Worm (Caenorhabditis elegans) whole organism, L4 larva: ENCODE data around the gene irld-9.

ENCODE experiments used
- D1046.2 ChIP-seq: fragments of 200-800 bp; sonication (Bioruptor generic); IDR thresholded peaks from 2 replicates; pipeline ENCODE4 v1.3.6; 2022; ENCODE audit warnings: missing genetic modification characterization, missing compliant biosample characterization
- F10B5.3 ChIP-seq: sonication (generic microtip); optimal IDR thresholded peaks from 2 replicates; lab custom pipeline; 2016; ENCODE audit warnings: mild to moderate bottlenecking, missing genetic modification characterization, missing compliant biosample characterization
- F37D6.2 ChIP-seq: sonication (generic microtip); optimal IDR thresholded peaks from 2 replicates; lab custom pipeline; 2016; ENCODE audit warnings: mild to moderate bottlenecking, missing genetic modification characterization, missing compliant biosample characterization
- T26A8.4 ChIP-seq: fragments of 200-800 bp; sonication (Bioruptor generic); IDR thresholded peaks from 2 replicates; pipeline ENCODE4 v1.3.6; 2022; ENCODE audit warnings: missing genetic modification characterization, missing compliant biosample characterization
- Y105C5A.15 ChIP-seq: fragments of 200-800 bp; sonication (Bioruptor generic); IDR thresholded peaks from 2 replicates; pipeline ENCODE4 v1.3.6; 2022; ENCODE audit warnings: missing genetic modification characterization, missing compliant biosample characterization
- Y5F2A.4 ChIP-seq: fragments of 200-800 bp; sonication (Bioruptor generic); optimal IDR thresholded peaks from 2 replicates; lab custom pipeline; 2018; ENCODE audit warnings: mild to moderate bottlenecking, missing genetic modification characterization, missing compliant biosample characterization
- Y75B8A.6 ChIP-seq: fragments of 200-800 bp; sonication (Bioruptor generic); IDR thresholded peaks from 2 replicates; pipeline ENCODE4 v1.3.6; 2022; ENCODE audit warnings: missing genetic modification reagents, missing genetic modification characterization, missing compliant biosample characterization
- aly-2 ChIP-seq: sonication (generic microtip); optimal IDR thresholded peaks from 2 replicates; lab custom pipeline; 2018; ENCODE audit warnings: missing biosample characterization, missing genetic modification characterization
- arid-1 ChIP-seq: fragments of 200-800 bp; sonication (Bioruptor generic); conservative IDR thresholded peaks from 2 replicates; pipeline ENCODE4 v1.3.6; 2022; ENCODE audit warnings: missing genetic modification reagents, missing genetic modification characterization, missing compliant biosample characterization
- ceh-20 ChIP-seq: fragments of 200-800 bp; sonication (Bioruptor generic); IDR thresholded peaks from 2 replicates; pipeline ENCODE4 v1.3.6; 2022; ENCODE audit warnings: missing genetic modification reagents, missing genetic modification characterization, missing compliant biosample characterization
- ceh-82 ChIP-seq: sonication (generic microtip); optimal IDR thresholded peaks from 2 replicates; lab custom pipeline; 2017; ENCODE audit warnings: missing biosample characterization, missing genetic modification characterization
- ces-1 ChIP-seq: fragments of 150-350 bp; sonication (generic microtip); optimal IDR thresholded peaks from 4 replicates; lab custom pipeline; 2014; ENCODE audit warnings: missing biosample characterization, missing genetic modification reagents, missing genetic modification characterization
- ctbp-1 ChIP-seq: fragments of 200-800 bp; sonication (Bioruptor generic); IDR thresholded peaks from 2 replicates; pipeline ENCODE4 v1.3.6; 2022; ENCODE audit warnings: missing genetic modification reagents, missing genetic modification characterization, missing compliant biosample characterization
- daf-19 ChIP-seq: fragments of 200-800 bp; sonication (Bioruptor generic); conservative IDR thresholded peaks from 2 replicates; pipeline ENCODE4 v1.3.6; 2022; ENCODE audit warnings: missing genetic modification characterization, missing compliant biosample characterization
- dmd-9 ChIP-seq: fragments of 200-800 bp; sonication (Bioruptor generic); IDR thresholded peaks from 2 replicates; pipeline ENCODE4 v1.3.6; 2022; ENCODE audit warnings: missing genetic modification reagents, missing genetic modification characterization, missing compliant biosample characterization
- dpl-1 ChIP-seq: fragments of 150-350 bp; optimal IDR thresholded peaks from 2 replicates; lab custom pipeline; 2014; ENCODE audit warnings: missing biosample characterization, missing genetic modification reagents, missing genetic modification characterization
- duxl-1 ChIP-seq: sonication (generic microtip); optimal IDR thresholded peaks from 2 replicates; lab custom pipeline; 2016; ENCODE audit warnings: mild to moderate bottlenecking, missing genetic modification characterization, moderate library complexity, missing compliant biosample characterization; ENCODE audit not compliant: poor library complexity
- gei-8 ChIP-seq: fragments of 200-800 bp; sonication (Bioruptor generic); optimal IDR thresholded peaks from 2 replicates; lab custom pipeline; 2018; ENCODE audit warnings: mild to moderate bottlenecking, missing genetic modification characterization, missing compliant biosample characterization
- hlh-11 ChIP-seq: fragments of 200-800 bp; sonication (Bioruptor generic); optimal IDR thresholded peaks from 2 replicates; lab custom pipeline; 2018; ENCODE audit warnings: mild to moderate bottlenecking, missing genetic modification characterization, missing compliant biosample characterization
- hlh-30 ChIP-seq: sonication (generic microtip); optimal IDR thresholded peaks from 2 replicates; lab custom pipeline; 2017; ENCODE audit warnings: antibody characterized with exemption, mild to moderate bottlenecking, missing genetic modification characterization, missing compliant biosample characterization; ENCODE audit not compliant: insufficient read depth
- lir-3 ChIP-seq: sonication (generic microtip); optimal IDR thresholded peaks from 2 replicates; lab custom pipeline; 2016; ENCODE audit warnings: mild to moderate bottlenecking, missing genetic modification characterization, missing compliant biosample characterization
- mxl-2 ChIP-seq: fragments of 200-800 bp; sonication (Bioruptor generic); conservative IDR thresholded peaks from 2 replicates; pipeline ENCODE4 v1.3.6; 2022; ENCODE audit warnings: missing genetic modification reagents, missing genetic modification characterization, missing compliant biosample characterization
- mxl-3 ChIP-seq: fragments of 200-800 bp; sonication (Bioruptor generic); optimal IDR thresholded peaks from 2 replicates; lab custom pipeline; 2018; ENCODE audit warnings: mild to moderate bottlenecking, missing genetic modification characterization, missing compliant biosample characterization
- nhr-111 ChIP-seq: fragments of 200-800 bp; sonication (Bioruptor generic); optimal IDR thresholded peaks from 2 replicates; lab custom pipeline; 2018; ENCODE audit warnings: mild to moderate bottlenecking, missing genetic modification characterization, missing compliant biosample characterization
- nhr-25 ChIP-seq: sonication (generic microtip); optimal IDR thresholded peaks from 2 replicates; lab custom pipeline; 2017; ENCODE audit warnings: missing genetic modification characterization, mild to moderate bottlenecking, missing compliant biosample characterization, antibody characterized with exemption, moderate library complexity, borderline replicate concordance; ENCODE audit not compliant: insufficient read depth
- nhr-28 ChIP-seq: fragments of 150-350 bp; optimal IDR thresholded peaks from 2 replicates; lab custom pipeline; 2014; ENCODE audit warnings: missing biosample characterization, missing genetic modification characterization
- nhr-6 ChIP-seq: fragments of 150-350 bp; optimal IDR thresholded peaks from 2 replicates; lab custom pipeline; 2014; ENCODE audit warnings: missing biosample characterization, missing genetic modification characterization
- nhr-76 ChIP-seq: fragments of 150-350 bp; optimal IDR thresholded peaks from 2 replicates; lab custom pipeline; 2014; ENCODE audit warnings: missing biosample characterization, missing genetic modification characterization
- pha-4 ChIP-seq, 2 experiments: fragments of 150-350 bp in 1 of 2; fragments of 200-800 bp in 1 of 2; sonication (Bioruptor generic) in 1 of 2; IDR thresholded peaks in 1 of 2; optimal IDR thresholded peaks in 1 of 2; 2 replicates each; pipeline versions ENCODE4 v1.3.6 to Lab custom; 2014 to 2022; ENCODE audit warnings: missing genetic modification characterization in 2 of 2, missing genetic modification reagents in 2 of 2, missing biosample characterization in 1 of 2, missing compliant biosample characterization in 1 of 2
- php-3 ChIP-seq: fragments of 200-800 bp; sonication (Bioruptor generic); IDR thresholded peaks from 2 replicates; pipeline ENCODE4 v1.3.6; 2022; ENCODE audit warnings: missing genetic modification reagents, missing genetic modification characterization, missing compliant biosample characterization
- snpc-1.2 ChIP-seq: fragments of 200-800 bp; sonication (Bioruptor generic); IDR thresholded peaks from 2 replicates; pipeline ENCODE4 v1.3.6; 2022; ENCODE audit warnings: missing genetic modification reagents, missing genetic modification characterization, missing compliant biosample characterization
- snpc-4 ChIP-seq: fragments of 150-350 bp; optimal IDR thresholded peaks from 2 replicates; lab custom pipeline; 2014; ENCODE audit warnings: missing biosample characterization, missing genetic modification characterization
- unc-130 ChIP-seq: sonication (generic microtip); optimal IDR thresholded peaks from 2 replicates; lab custom pipeline; 2016; ENCODE audit warnings: missing genetic modification reagents, missing genetic modification characterization, missing compliant biosample characterization
- unc-39 ChIP-seq: sonication (generic microtip); optimal IDR thresholded peaks from 2 replicates; lab custom pipeline; 2017; ENCODE audit warnings: missing biosample characterization, missing genetic modification characterization
- unc-62 ChIP-seq, 3 experiments: fragments of 150-350 bp in 1 of 3; sonication (generic microtip); optimal IDR thresholded peaks in 2 of 3; peaks in 1 of 3; 1 replicate in 1 of 3; 2 replicates in 2 of 3; lab custom pipeline; 2014 to 2017; ENCODE audit warnings: missing biosample characterization in 3 of 3, missing genetic modification characterization in 3 of 3, missing genetic modification reagents in 3 of 3, missing genotype in 1 of 3
- zip-11 ChIP-seq: fragments of 200-800 bp; sonication (Bioruptor generic); IDR thresholded peaks from 2 replicates; pipeline ENCODE4 v1.3.6; 2022; ENCODE audit warnings: missing genetic modification characterization, missing compliant biosample characterization
- ztf-7 ChIP-seq: fragments of 150-350 bp; optimal IDR thresholded peaks from 2 replicates; lab custom pipeline; 2014; ENCODE audit warnings: missing biosample characterization, missing genetic modification characterization

irld-9 gene

DNA sequence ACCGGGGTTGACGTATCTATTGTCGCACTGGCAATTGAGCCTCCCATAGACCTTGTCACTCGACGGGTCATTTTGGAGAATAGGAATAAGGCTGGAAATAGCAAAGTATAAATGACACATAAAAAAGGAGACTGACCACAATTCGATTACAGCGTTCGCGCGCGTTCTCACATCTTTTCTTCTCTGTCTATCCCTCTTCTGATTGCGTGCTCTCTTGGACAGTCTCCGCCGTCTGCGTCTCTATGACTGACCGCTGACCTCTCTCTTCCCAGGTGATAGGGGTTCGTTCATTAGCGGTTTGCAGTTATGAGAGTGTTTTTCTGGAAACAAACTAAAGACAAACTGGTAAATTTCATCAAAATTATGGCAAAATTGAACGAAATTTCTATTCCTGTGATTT is 2.4 kb downstream of the irld-9 start, which contains the start of gene ceh-83:
Gene ceh-83 (minus strand): TSS at position 181 of the 400 bp plus-strand sequence.
- TF ChIP-seq aly-2 (tag; lab: Kevin White, UChicago) = no peak
- peak; percentile 98 for TF ChIP-seq duxl-1 (tag; lab: Kevin White, UChicago)
- TF ChIP-seq dpl-1 (GFP tag; lab: Kevin White, UChicago) = no peak
- no peak for TF ChIP-seq ceh-20 (GFP tag; lab: Robert Waterston, UW)
- TF ChIP-seq lir-3 (tag; lab: Kevin White, UChicago) = no peak
- TF ChIP-seq unc-130 (GFP tag; lab: Kevin White, UChicago) = no peak
- TF ChIP-seq nhr-28 (tag; lab: Kevin White, UChicago) = peak; percentile 13
- peak in 1 of 2 experiments; percentile 34 for TF ChIP-seq unc-62 (GFP tag; optimal IDR thresholded peaks at IDR 0.05 in 1 of 2; lab: Kevin White, UChicago)
- TF ChIP-seq unc-62 (tag; optimal IDR thresholded peaks at IDR 0.05; lab: Kevin White, UChicago) = no peak
- no peak for TF ChIP-seq nhr-6 (tag; lab: Kevin White, UChicago)
- no peak for TF ChIP-seq F10B5.3 (tag; lab: Kevin White, UChicago)
- no peak for TF ChIP-seq Y75B8A.6
- TF ChIP-seq unc-39 (tag; lab: Kevin White, UChicago) = no peak
- peak; percentile 50 for TF ChIP-seq hlh-11 (tag; lab: Kevin White, UChicago)
- TF ChIP-seq nhr-76 = no peak

ce11 chrII:1735145-1735544 is 3.6 kb downstream of the irld-9 start:
- no peak for TF ChIP-seq zip-11
- TF ChIP-seq nhr-111 (GFP tag; lab: Kevin White, UChicago) = no peak
- peak in 1 of 2 experiments; percentile 96 for TF ChIP-seq unc-62 (GFP tag; optimal IDR thresholded peaks at IDR 0.05 in 1 of 2; lab: Kevin White, UChicago)
- TF ChIP-seq unc-62 (tag; optimal IDR thresholded peaks at IDR 0.05; lab: Kevin White, UChicago) = no peak
- no peak for TF ChIP-seq arid-1
- no peak for TF ChIP-seq Y5F2A.4 (GFP tag; lab: Kevin White, UChicago)
- no peak for TF ChIP-seq snpc-4 (tag; lab: Kevin White, UChicago)

DNA sequence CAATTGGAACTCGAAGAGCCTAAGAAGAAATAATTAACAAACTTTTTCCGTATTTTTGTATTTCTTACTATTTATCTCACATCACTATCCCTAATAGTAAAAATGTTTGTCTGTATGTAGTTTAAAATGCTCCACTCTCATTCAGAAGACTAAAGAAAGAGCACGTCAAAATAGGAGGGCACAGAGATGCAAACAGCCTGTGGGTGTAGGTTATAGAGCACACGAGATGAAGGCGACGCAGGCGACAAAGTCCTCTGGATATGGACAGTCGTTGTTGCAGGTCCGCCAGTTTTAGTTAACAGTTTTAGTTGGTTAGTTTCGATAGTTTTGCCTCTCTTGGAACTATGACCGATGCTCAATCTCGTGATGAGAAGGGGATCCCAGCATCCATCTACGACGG is 6.8 kb downstream of the irld-9 start, which contains the start of gene ceh-82:
Gene ceh-82 (plus strand): TSS at position 301 of the 400 bp plus-strand sequence.
- TF ChIP-seq pha-4 (GFP tag; IDR thresholded peaks at IDR 0.05; lab: Robert Waterston, UW) (no peak), pha-4 (tag; optimal IDR thresholded peaks at IDR 0.05; lab: Kevin White, UChicago) (no peak), ceh-82 (tag; lab: Kevin White, UChicago) (no peak), ces-1 (no peak), ztf-7 (tag; lab: Kevin White, UChicago) (no peak), mxl-2 (GFP tag; lab: Robert Waterston, UW) (no peak), dmd-9 (GFP tag; lab: Robert Waterston, UW) (no peak), gei-8 (no peak), nhr-25 (tag; lab: Kevin White, UChicago) (no peak), ceh-20 (GFP tag; lab: Robert Waterston, UW) (no peak), D1046.2 (no peak), hlh-30 (tag; lab: Kevin White, UChicago) (no peak), F37D6.2 (tag; lab: Kevin White, UChicago) (no peak), zip-11 (no peak), mxl-3 (GFP tag; lab: Kevin White, UChicago) (no peak)
- TF ChIP-seq, all 104 proteins: peak for 0

- no peak for TF ChIP-seq php-3 (GFP tag; lab: Robert Waterston, UW)
- no peak for TF ChIP-seq snpc-1.2 (GFP tag; lab: Robert Waterston, UW)
- TF ChIP-seq hlh-11 (tag; lab: Kevin White, UChicago) = no peak
- no peak for TF ChIP-seq Y105C5A.15 (GFP tag; lab: Robert Waterston, UW)
- TF ChIP-seq nhr-76 = no peak
- TF ChIP-seq daf-19 = no peak
- TF ChIP-seq T26A8.4 (GFP tag; lab: Robert Waterston, UW) = no peak
- TF ChIP-seq ctbp-1 (GFP tag; lab: Robert Waterston, UW) = no peak
- TF ChIP-seq unc-62 (GFP tag; optimal IDR thresholded peaks at IDR 0.05 in 1 of 2; lab: Kevin White, UChicago) = peak in 1 of 2 experiments; percentile 23
- no peak for TF ChIP-seq unc-62 (tag; optimal IDR thresholded peaks at IDR 0.05; lab: Kevin White, UChicago)
Measured at ce11 chrII:1730103-1730502, 8.6 kb downstream of the irld-9 start, which contains the start of gene ceh-81. Gene ceh-81, plus strand, starts transcription at chrII:1730403.
